Worm (Caenorhabditis elegans) whole organism, L2 larva: ENCODE data around the gene C08F1.8.

ENCODE experiments used
- elt-3 ChIP-seq: sonication (generic microtip); optimal IDR thresholded peaks from 2 replicates; lab custom pipeline; 2017; ENCODE audit warnings: missing biosample characterization, missing genetic modification characterization
- mdl-1 ChIP-seq, 2 experiments: fragments of 150-350 bp in 1 of 2; sonication (generic microtip) in 1 of 2; optimal IDR thresholded peaks; 2 replicates each; lab custom pipeline; 2017; ENCODE audit warnings: missing biosample characterization in 2 of 2, missing genetic modification characterization in 2 of 2

ce11 chrII:1852503-1852902, 44.4 kb upstream of the C08F1.8 start, which contains the start of gene C52E2.2:
- no peak for TF ChIP-seq elt-3 (tag; lab: Kevin White, UChicago)
- TF ChIP-seq mdl-1 (tag; optimal IDR thresholded peaks at IDR 0.05; lab: Kevin White, UChicago), result no peak
